Fruit fly (Drosophila melanogaster): ENCODE results near the gene CG9922.

CG9922 gene

DNA sequence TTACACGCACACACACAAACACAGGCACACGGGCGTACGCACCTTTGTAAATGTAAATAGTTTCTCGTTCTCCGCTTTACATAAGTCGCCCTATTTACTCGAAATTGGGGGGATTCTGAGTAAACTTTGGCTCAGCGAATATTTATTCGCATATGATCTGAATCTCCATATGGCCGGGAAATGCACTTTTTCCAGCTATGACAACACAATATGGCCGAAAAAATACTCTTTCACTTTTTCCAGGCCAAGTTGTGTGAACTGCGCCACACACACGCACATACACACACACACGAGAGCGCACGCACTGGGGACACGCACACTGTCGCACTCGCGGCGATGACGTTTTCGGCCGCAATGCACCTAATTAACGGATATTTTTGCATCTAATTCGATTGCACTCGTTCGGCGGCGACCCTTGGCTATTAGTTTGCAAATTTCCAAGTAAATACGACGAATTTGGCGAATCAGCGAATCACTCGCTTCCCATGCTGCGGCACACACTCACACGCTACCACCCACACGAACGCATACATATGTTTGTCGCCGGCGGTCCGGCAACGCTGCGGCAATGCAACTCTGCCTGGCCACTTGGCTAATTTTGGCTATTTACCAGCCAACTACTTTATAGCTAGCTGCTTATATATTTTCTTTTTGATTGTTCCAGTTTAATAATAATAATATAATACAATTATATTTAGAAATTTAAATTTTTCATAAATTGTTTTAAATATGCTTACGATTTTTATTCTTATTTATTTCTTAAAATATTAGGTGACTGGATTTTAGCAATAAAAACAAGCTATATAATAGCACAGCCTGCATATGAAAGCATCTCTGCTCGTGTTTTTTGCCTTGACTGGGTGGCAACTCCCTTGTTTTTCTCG, 4.4 kb downstream of the CG9922 start, which contains the start of the genes rdx and CG3061 (continued):
- peak; percentile 78 for TF ChIP-seq kni (GFP tag; optimal IDR thresholded peaks at IDR 0.05)
- TF ChIP-seq bigmax (GFP tag; optimal IDR thresholded peaks at IDR 0.05): no peak
- TF ChIP-seq CG7357 (GFP tag; IDR thresholded peaks at IDR 0.05): no peak; the same call in 2 of the 3 replicates
- TF ChIP-seq CG1529 (GFP tag; optimal IDR thresholded peaks at IDR 0.05): no peak
- peak; percentile 58 for TF ChIP-seq CG4424 (GFP tag; optimal IDR thresholded peaks at IDR 0.05)
- TF ChIP-seq CG7745 (tag; optimal IDR thresholded peaks at IDR 0.05): no peak
- no peak for TF ChIP-seq cad (GFP tag; optimal IDR thresholded peaks at IDR 0.05)
- TF ChIP-seq CG30020 (tag; optimal IDR thresholded peaks at IDR 0.05): peak; percentile 79
- no peak for TF ChIP-seq Hand (GFP tag; optimal IDR thresholded peaks at IDR 0.05)
- TF ChIP-seq mam (GFP tag; optimal IDR thresholded peaks at IDR 0.05): no peak
- peak; percentile 29 for TF ChIP-seq CG12942 (GFP tag; optimal IDR thresholded peaks at IDR 0.05)
- TF ChIP-seq CG13296 (GFP tag; optimal IDR thresholded peaks at IDR 0.05): peak; percentile 51
- TF ChIP-seq CG31388 (GFP tag; optimal IDR thresholded peaks at IDR 0.05): no peak
- peak; percentile 74 for TF ChIP-seq CG17829 (tag; optimal IDR thresholded peaks at IDR 0.05)
- TF ChIP-seq CG10431 (GFP tag; optimal IDR thresholded peaks at IDR 0.05): peak; percentile 7
- peak; percentile 3 for TF ChIP-seq HLH54F (GFP tag; optimal IDR thresholded peaks at IDR 0.05)
- 0 out of 2 replicates have a peak, but pooled peaks have one; percentile 6 for TF ChIP-seq danr (GFP tag; IDR thresholded peaks at IDR 0.05)
- peak; percentile 32 for TF ChIP-seq tin (GFP tag; optimal IDR thresholded peaks at IDR 0.05)
- no peak for TF ChIP-seq CG3838 (GFP tag; optimal IDR thresholded peaks at IDR 0.05)
- no peak for TF ChIP-seq Atf6 (GFP tag; IDR thresholded peaks at IDR 0.05)
- no peak for TF ChIP-seq otp (GFP tag; IDR thresholded peaks at IDR 0.05)
- TF ChIP-seq CG17328 (GFP tag; IDR thresholded peaks at IDR 0.05): no peak
- 0 out of 2 replicates have a peak, but pooled peaks have one; percentile 8 for TF ChIP-seq sim (GFP tag; IDR thresholded peaks at IDR 0.05)
- no peak for TF ChIP-seq wor (GFP tag; IDR thresholded peaks at IDR 0.05)
- TF ChIP-seq CG6683 (GFP tag; optimal IDR thresholded peaks at IDR 0.05): no peak
- TF ChIP-seq CG33213 (GFP tag; optimal IDR thresholded peaks at IDR 0.05): no peak
- peak; percentile 82 for TF ChIP-seq CG14710 (tag; optimal IDR thresholded peaks at IDR 0.05)
- TF ChIP-seq CG42726 (GFP tag; IDR thresholded peaks at IDR 0.05; ENCODE audit: partially characterized antibody): no peak
- no peak for TF ChIP-seq CG6791 (GFP tag; IDR thresholded peaks at IDR 0.05; ENCODE audit: partially characterized antibody)
- no peak for TF ChIP-seq tup (GFP tag; optimal IDR thresholded peaks at IDR 0.05)
- peak; percentile 68 for TF ChIP-seq Rfx (GFP tag; IDR thresholded peaks at IDR 0.05)
- no peak for TF ChIP-seq CG2875 (GFP tag; optimal IDR thresholded peaks at IDR 0.05)
- TF ChIP-seq TFAM (GFP tag; optimal IDR thresholded peaks at IDR 0.05): no peak
- TF ChIP-seq abd-A (tag; optimal IDR thresholded peaks at IDR 0.05): peak; percentile 9
- TF ChIP-seq CG14860 (GFP tag; IDR thresholded peaks at IDR 0.05; ENCODE audit: partially characterized antibody): no peak
- peak; percentile 84 for TF ChIP-seq CG15479 (GFP tag; optimal IDR thresholded peaks at IDR 0.05)
- no peak for TF ChIP-seq repo (GFP tag; optimal IDR thresholded peaks at IDR 0.05)
- no peak for TF ChIP-seq lilli (GFP tag; optimal IDR thresholded peaks at IDR 0.05)
- TF ChIP-seq tll (GFP tag; optimal IDR thresholded peaks at IDR 0.05): no peak
- TF ChIP-seq CG33557 (GFP tag; optimal IDR thresholded peaks at IDR 0.05): peak; percentile 59
- no peak for TF ChIP-seq CG4707 (GFP tag; optimal IDR thresholded peaks at IDR 0.05)
- peak; percentile 31; the same call in 1 of the 2 replicates for TF ChIP-seq MBD-R2 (GFP tag; IDR thresholded peaks at IDR 0.05)
- no peak for TF ChIP-seq sd (tag; optimal IDR thresholded peaks at IDR 0.05)
- TF ChIP-seq CG18262 (tag; optimal IDR thresholded peaks at IDR 0.05): peak; percentile 69
- TF ChIP-seq unc-4 (GFP tag; IDR thresholded peaks at IDR 0.05; ENCODE audit: partially characterized antibody): no peak
- no peak for TF ChIP-seq ssp (GFP tag; IDR thresholded peaks at IDR 0.05)
- peak; percentile 51 for TF ChIP-seq Fer2 (tag; optimal IDR thresholded peaks at IDR 0.05)
- TF ChIP-seq CG10274 (GFP tag; optimal IDR thresholded peaks at IDR 0.05): no peak
- no peak for TF ChIP-seq br (optimal IDR thresholded peaks at IDR 0.05)
